Fruit fly (Drosophila melanogaster): ENCODE data around the gene Zmynd8.
A peak's percentile ranks its signal among the peaks of the same experiment; 100 is the strongest.

Zmynd8 gene

DNA sequence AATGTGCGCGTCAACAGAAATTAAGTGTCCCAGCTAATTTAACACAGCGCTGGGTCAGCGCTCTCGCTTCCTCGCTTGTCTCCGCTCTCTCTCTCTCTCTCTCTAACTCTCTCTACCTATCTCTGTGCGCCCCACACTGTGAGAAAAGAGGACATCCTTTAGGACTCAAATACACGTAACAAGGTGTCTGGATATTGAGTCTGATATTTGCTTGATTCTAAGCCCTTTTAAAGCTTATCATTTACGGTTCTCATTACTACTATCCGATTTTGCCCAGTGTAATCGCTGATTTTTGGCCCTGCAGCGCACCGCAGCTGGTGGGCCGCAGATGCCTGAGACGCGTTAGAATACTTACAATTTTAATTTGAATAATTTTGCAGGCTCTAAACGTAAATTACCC lies 32.8 kb upstream of the Zmynd8 start (continued):
- TF ChIP-seq Drgx (GFP tag; IDR thresholded peaks at IDR 0.05) (no peak), ATbp (GFP tag; optimal IDR thresholded peaks at IDR 0.05) (no peak), CG30020 (tag; optimal IDR thresholded peaks at IDR 0.05) (no peak), CG4730 (GFP tag; IDR thresholded peaks at IDR 0.05) (no peak), slp2 (GFP tag; optimal IDR thresholded peaks at IDR 0.05) (no peak), CG8290 (GFP tag; optimal IDR thresholded peaks at IDR 0.05) (no peak), CG8290 (tag; optimal IDR thresholded peaks at IDR 0.05) (peak in 1 of 2 experiments; percentile 69), YL-1 (GFP tag; optimal IDR thresholded peaks at IDR 0.05) (no peak), CG5180 (GFP tag; optimal IDR thresholded peaks at IDR 0.05) (no peak), vfl (GFP tag; optimal IDR thresholded peaks at IDR 0.05) (peak; percentile 6), NC2α (GFP tag; optimal IDR thresholded peaks at IDR 0.05) (no peak), Usf (GFP tag; optimal IDR thresholded peaks at IDR 0.05) (no peak), C15 (GFP tag; IDR thresholded peaks at IDR 0.05) (no peak), emc (GFP tag; optimal IDR thresholded peaks at IDR 0.05) (no peak), pnt (GFP tag; optimal IDR thresholded peaks at IDR 0.05) (no peak), sug (tag; optimal IDR thresholded peaks at IDR 0.05) (peak; percentile 3), CG1024 (GFP tag; IDR thresholded peaks at IDR 0.05) (no peak), Bteb2 (GFP tag; optimal IDR thresholded peaks at IDR 0.05) (no peak), Bgb (GFP tag; IDR thresholded peaks at IDR 0.05; ENCODE audit: partially characterized antibody) (no peak), Neu2 (GFP tag; optimal IDR thresholded peaks at IDR 0.05; ENCODE audit: borderline replicate concordance) (no peak), ftz-f1 (GFP tag; optimal IDR thresholded peaks at IDR 0.05) (no peak), CG33213 (GFP tag; optimal IDR thresholded peaks at IDR 0.05) (no peak), CG6175 (GFP tag; IDR thresholded peaks at IDR 0.05) (no peak), CG12942 (GFP tag; optimal IDR thresholded peaks at IDR 0.05) (no peak), Gug (GFP tag; IDR thresholded peaks at IDR 0.05) (peak; percentile 30; the same call in 1 of the 4 replicates), danr (GFP tag; IDR thresholded peaks at IDR 0.05) (no peak), HLHmδ (GFP tag; optimal IDR thresholded peaks at IDR 0.05) (no peak), eve (GFP tag; optimal IDR thresholded peaks at IDR 0.05) (no peak), Xbp1 (GFP tag; optimal IDR thresholded peaks at IDR 0.05) (peak; percentile 48), ewg (GFP tag; optimal IDR thresholded peaks at IDR 0.05) (peak; percentile 3), CG2889 (GFP tag; IDR thresholded peaks at IDR 0.05) (no peak), CG12391 (tag; optimal IDR thresholded peaks at IDR 0.05) (peak; percentile 27), Ssrp (tag; optimal IDR thresholded peaks at IDR 0.05) (no peak), CG15479 (GFP tag; optimal IDR thresholded peaks at IDR 0.05) (no peak), CG13424 (tag; optimal IDR thresholded peaks at IDR 0.05) (peak; percentile 49), CG11093 (GFP tag; IDR thresholded peaks at IDR 0.05) (no peak), chn (GFP tag; optimal IDR thresholded peaks at IDR 0.05) (peak; percentile 1), Hr3 (GFP tag; optimal IDR thresholded peaks at IDR 0.05) (no peak), CG6791 (GFP tag; IDR thresholded peaks at IDR 0.05; ENCODE audit: partially characterized antibody) (no peak), CG3281 (GFP tag; optimal IDR thresholded peaks at IDR 0.05) (peak; percentile 56), Sox102F (GFP tag; optimal IDR thresholded peaks at IDR 0.05) (peak; percentile 22), tup (GFP tag; optimal IDR thresholded peaks at IDR 0.05) (no peak), CG17568 (GFP tag; optimal IDR thresholded peaks at IDR 0.05) (no peak), ken (GFP tag; IDR thresholded peaks at IDR 0.05) (no peak), Rfx (GFP tag; IDR thresholded peaks at IDR 0.05) (peak; percentile 42), Hr51 (GFP tag; optimal IDR thresholded peaks at IDR 0.05) (peak in 1 of 2 experiments; percentile 63), TFAM (GFP tag; optimal IDR thresholded peaks at IDR 0.05) (no peak), CG15073 (GFP tag; optimal IDR thresholded peaks at IDR 0.05) (no peak), CG15696 (tag; optimal IDR thresholded peaks at IDR 0.05) (peak; percentile 9), CG1602 (GFP tag; optimal IDR thresholded peaks at IDR 0.05) (no peak), Taf1 (GFP tag; IDR thresholded peaks at IDR 0.05) (no peak), z (GFP tag; IDR thresholded peaks at IDR 0.05) (no peak)

Measured in whole organism, embryonic.